Worm (Caenorhabditis elegans) whole organism, L3 larva: ENCODE data around the gene F38E9.6.

Experiments
- R02D3.7 ChIP-seq: fragments of 150-350 bp; optimal IDR thresholded peaks from 2 replicates; lab custom pipeline; 2014; ENCODE audit warnings: missing biosample characterization, missing genetic modification characterization
- ZK546.5 ChIP-seq: sonication (generic microtip); optimal IDR thresholded peaks from 2 replicates; lab custom pipeline; 2017; ENCODE audit warnings: missing biosample characterization, missing genetic modification characterization
- ama-1 ChIP-seq: fragments of 150-350 bp; optimal IDR thresholded peaks from 2 replicates; lab custom pipeline; 2018
- ceh-16 ChIP-seq: sonication (generic microtip); optimal IDR thresholded peaks from 2 replicates; lab custom pipeline; 2017; ENCODE audit warnings: missing biosample characterization, missing genetic modification characterization
- ceh-28 ChIP-seq: fragments of 150-350 bp; optimal IDR thresholded peaks from 2 replicates; lab custom pipeline; 2014; ENCODE audit warnings: missing biosample characterization, missing genetic modification reagents, missing genetic modification characterization
- ceh-9 ChIP-seq: sonication (generic microtip); optimal IDR thresholded peaks from 2 replicates; lab custom pipeline; 2018; ENCODE audit warnings: missing biosample characterization, missing genetic modification characterization
- daf-12 ChIP-seq: fragments of 150-350 bp; optimal IDR thresholded peaks from 2 replicates; lab custom pipeline; 2014; ENCODE audit warnings: missing biosample characterization, missing genetic modification reagents, missing genetic modification characterization
- egl-5 ChIP-seq: fragments of 150-350 bp; optimal IDR thresholded peaks from 2 replicates; lab custom pipeline; 2017; ENCODE audit warnings: missing biosample characterization, missing genetic modification reagents, missing genetic modification characterization, inconsistent platforms
- elt-1 ChIP-seq: fragments of 150-350 bp; optimal IDR thresholded peaks from 2 replicates; lab custom pipeline; 2014; ENCODE audit warnings: missing biosample characterization, missing genetic modification characterization
- elt-3 ChIP-seq, 3 experiments: fragments of 150-350 bp in 1 of 3; sonication (generic microtip) in 2 of 3; optimal IDR thresholded peaks; 2 replicates in 2 of 3; 4 replicates in 1 of 3; lab custom pipeline; 2014 to 2017; ENCODE audit warnings: missing biosample characterization in 3 of 3, missing genetic modification characterization in 3 of 3
- eor-1 ChIP-seq, 2 experiments: fragments of 150-350 bp; optimal IDR thresholded peaks; 2 replicates each; lab custom pipeline; 2014 to 2018; ENCODE audit warnings: missing biosample characterization in 2 of 2, missing genetic modification characterization in 2 of 2
- fkh-10 ChIP-seq: sonication (generic microtip); optimal IDR thresholded peaks from 2 replicates; lab custom pipeline; 2017; ENCODE audit warnings: missing biosample characterization, missing genetic modification reagents, missing genetic modification characterization
- hmg-11 ChIP-seq: sonication (generic microtip); optimal IDR thresholded peaks from 2 replicates; lab custom pipeline; 2016; ENCODE audit warnings: missing genetic modification characterization, missing compliant biosample characterization
- jun-1 ChIP-seq: fragments of 150-350 bp; optimal IDR thresholded peaks from 2 replicates; lab custom pipeline; 2014; ENCODE audit warnings: missing biosample characterization, missing genetic modification reagents, missing genetic modification characterization
- lin-15B ChIP-seq: fragments of 150-350 bp; optimal IDR thresholded peaks from 2 replicates; lab custom pipeline; 2014; ENCODE audit warnings: missing biosample characterization, missing genetic modification characterization
- lin-39 ChIP-seq: fragments of 150-350 bp; optimal IDR thresholded peaks from 2 replicates; lab custom pipeline; 2018; ENCODE audit warnings: missing biosample characterization, missing genetic modification reagents, missing genetic modification characterization
- lsy-12 ChIP-seq: sonication (generic microtip); optimal IDR thresholded peaks from 2 replicates; lab custom pipeline; 2016; ENCODE audit warnings: mild to moderate bottlenecking, missing genetic modification characterization, missing compliant biosample characterization
- mdl-1 ChIP-seq: fragments of 150-350 bp; optimal IDR thresholded peaks from 2 replicates; lab custom pipeline; 2014; ENCODE audit warnings: missing biosample characterization, missing genetic modification characterization
- nfya-1 ChIP-seq: sonication (generic microtip); optimal IDR thresholded peaks from 2 replicates; lab custom pipeline; 2017; ENCODE audit warnings: missing genetic modification characterization, mild to moderate bottlenecking, missing compliant biosample characterization, antibody characterized with exemption, moderate library complexity; ENCODE audit not compliant: insufficient read depth
- nhr-11 ChIP-seq: fragments of 150-350 bp; optimal IDR thresholded peaks from 2 replicates; lab custom pipeline; 2014; ENCODE audit warnings: missing biosample characterization, missing genetic modification characterization
- nhr-12 ChIP-seq: fragments of 150-350 bp; optimal IDR thresholded peaks from 2 replicates; lab custom pipeline; 2014; ENCODE audit warnings: missing biosample characterization, missing genetic modification characterization
- nhr-23 ChIP-seq: fragments of 150-350 bp; optimal IDR thresholded peaks from 2 replicates; lab custom pipeline; 2014; ENCODE audit warnings: missing biosample characterization, missing genetic modification reagents, missing genetic modification characterization
- nhr-237 ChIP-seq: fragments of 150-350 bp; optimal IDR thresholded peaks from 2 replicates; lab custom pipeline; 2014; ENCODE audit warnings: missing biosample characterization, missing genetic modification characterization
- nhr-25 ChIP-seq: sonication (generic microtip); optimal IDR thresholded peaks from 2 replicates; lab custom pipeline; 2017; ENCODE audit warnings: missing biosample characterization, missing genetic modification characterization
- nhr-28 ChIP-seq: fragments of 150-350 bp; optimal IDR thresholded peaks from 2 replicates; lab custom pipeline; 2014; ENCODE audit warnings: missing biosample characterization, missing genetic modification characterization
- nhr-43 ChIP-seq: sonication (generic microtip); optimal IDR thresholded peaks from 2 replicates; lab custom pipeline; 2016; ENCODE audit warnings: mild to moderate bottlenecking, missing genetic modification characterization, missing compliant biosample characterization; ENCODE audit not compliant: poor library complexity, severe bottlenecking
- nhr-67 ChIP-seq: fragments of 150-350 bp; optimal IDR thresholded peaks from 2 replicates; lab custom pipeline; 2014; ENCODE audit warnings: missing biosample characterization, missing genetic modification characterization
- nhr-77 ChIP-seq: fragments of 150-350 bp; optimal IDR thresholded peaks from 2 replicates; lab custom pipeline; 2014; ENCODE audit warnings: missing biosample characterization, missing genetic modification characterization
- pha-4 ChIP-seq: fragments of 150-350 bp; optimal IDR thresholded peaks from 2 replicates; lab custom pipeline; 2014; ENCODE audit warnings: missing biosample characterization, missing genetic modification reagents, missing genetic modification characterization
- pqm-1 ChIP-seq: fragments of 150-350 bp; optimal IDR thresholded peaks from 2 replicates; lab custom pipeline; 2017; ENCODE audit warnings: missing biosample characterization, missing genetic modification characterization, inconsistent platforms
- snpc-4 ChIP-seq: fragments of 150-350 bp; optimal IDR thresholded peaks from 2 replicates; lab custom pipeline; 2014; ENCODE audit warnings: missing biosample characterization, missing genetic modification characterization
- tbx-2 ChIP-seq: sonication (generic microtip); optimal IDR thresholded peaks from 2 replicates; lab custom pipeline; 2016; ENCODE audit warnings: mild to moderate bottlenecking, missing genetic modification characterization, missing compliant biosample characterization
- unc-39 ChIP-seq: sonication (generic microtip); optimal IDR thresholded peaks from 4 replicates; lab custom pipeline; 2017; ENCODE audit warnings: missing biosample characterization, missing genetic modification characterization
- unc-62 ChIP-seq: fragments of 150-350 bp; sonication (generic microtip); optimal IDR thresholded peaks from 4 replicates; lab custom pipeline; 2014; ENCODE audit warnings: missing biosample characterization, missing genetic modification reagents, missing genetic modification characterization
- ztf-11 ChIP-seq: fragments of 150-350 bp; optimal IDR thresholded peaks from 2 replicates; lab custom pipeline; 2014; ENCODE audit warnings: missing biosample characterization, missing genetic modification characterization
- ztf-4 ChIP-seq: fragments of 150-350 bp; optimal IDR thresholded peaks from 2 replicates; lab custom pipeline; 2014; ENCODE audit warnings: missing biosample characterization, missing genetic modification characterization

The F38E9.6 gene

DNA sequence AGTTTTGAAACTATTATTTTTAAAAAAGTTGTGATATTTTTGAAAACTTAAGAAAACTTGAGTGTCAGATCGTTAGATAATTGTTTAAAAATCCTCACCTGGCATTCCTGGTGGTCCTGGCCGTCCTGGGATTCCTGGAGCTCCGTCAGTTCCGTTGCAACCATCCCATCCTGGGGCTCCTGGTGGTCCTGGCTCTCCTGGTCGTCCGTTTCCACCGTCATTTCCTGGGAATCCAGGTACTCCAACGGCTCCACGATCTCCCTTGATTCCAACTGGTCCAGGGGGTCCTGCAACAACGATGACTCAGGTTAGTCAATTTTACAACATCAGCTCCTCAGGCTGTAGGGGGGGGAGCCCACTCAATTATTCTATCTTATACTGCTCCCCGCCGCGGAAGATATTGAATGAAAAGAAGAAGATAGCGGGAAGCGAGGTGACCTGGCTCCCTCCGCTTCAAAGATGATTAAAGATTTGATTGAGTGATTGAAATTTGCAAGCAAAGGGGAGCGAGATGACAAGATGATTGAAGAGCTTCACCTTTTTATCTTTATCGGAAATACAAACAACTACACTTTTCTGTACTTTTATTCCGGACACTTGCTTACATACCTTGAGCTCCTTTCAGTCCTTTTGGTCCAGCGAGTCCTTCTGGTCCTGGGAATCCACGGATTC, 44.4 kb upstream of the F38E9.6 start:
- TF ChIP-seq nhr-67 (tag; lab: Kevin White, UChicago): no peak
- no peak for TF ChIP-seq nhr-25
- TF ChIP-seq nhr-11 (tag; lab: Kevin White, UChicago): no peak
- no peak for TF ChIP-seq pqm-1 (tag; lab: Kevin White, UChicago)
- TF ChIP-seq pha-4 (tag; lab: Kevin White, UChicago): no peak
- no peak for TF ChIP-seq hmg-11 (tag; lab: Kevin White, UChicago)
- TF ChIP-seq ceh-9 (tag; lab: Kevin White, UChicago): no peak

DNA sequence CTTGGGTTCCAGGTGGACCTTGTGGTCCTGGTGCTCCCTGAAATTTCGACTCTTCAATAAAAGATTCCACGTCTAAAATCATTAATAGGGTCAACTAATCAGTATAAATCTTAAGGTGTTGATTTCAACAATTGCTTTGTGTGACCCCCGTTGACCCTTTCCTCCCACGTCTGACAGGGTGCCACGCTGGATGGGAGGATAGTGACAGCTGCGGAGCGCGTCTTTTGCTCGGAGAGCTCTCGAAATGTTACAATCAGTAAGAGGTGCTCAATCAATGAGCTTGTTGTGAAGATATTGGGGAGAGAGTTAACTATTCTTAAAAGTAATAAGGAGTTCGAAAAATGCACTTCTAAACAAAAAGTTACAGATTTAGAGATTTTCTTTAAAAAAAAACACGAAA, 43.9 kb upstream of the F38E9.6 start:
- TF ChIP-seq pha-4 (tag; lab: Kevin White, UChicago) (no peak), eor-1 (tag; optimal IDR thresholded peaks at IDR 0.05; lab: Kevin White, UChicago) (no peak), nhr-28 (tag; lab: Kevin White, UChicago) (no peak), nhr-43 (tag; lab: Kevin White, UChicago) (no peak), lin-39 (tag; lab: Kevin White, UChicago) (no peak), snpc-4 (tag; lab: Kevin White, UChicago) (no peak), nfya-1 (no peak), elt-1 (tag; lab: Kevin White, UChicago) (no peak), ztf-4 (tag; lab: Kevin White, UChicago) (no peak), unc-39 (tag; lab: Kevin White, UChicago) (no peak), ceh-28 (tag; lab: Kevin White, UChicago) (no peak), nhr-67 (tag; lab: Kevin White, UChicago) (no peak), ztf-11 (tag; lab: Kevin White, UChicago) (no peak), tbx-2 (tag; lab: Kevin White, UChicago) (no peak), egl-5 (no peak), nhr-23 (tag; lab: Kevin White, UChicago) (no peak), fkh-10 (GFP tag; lab: Kevin White, UChicago) (no peak), lin-15B (tag; lab: Kevin White, UChicago) (no peak), nhr-25 (no peak)

DNA sequence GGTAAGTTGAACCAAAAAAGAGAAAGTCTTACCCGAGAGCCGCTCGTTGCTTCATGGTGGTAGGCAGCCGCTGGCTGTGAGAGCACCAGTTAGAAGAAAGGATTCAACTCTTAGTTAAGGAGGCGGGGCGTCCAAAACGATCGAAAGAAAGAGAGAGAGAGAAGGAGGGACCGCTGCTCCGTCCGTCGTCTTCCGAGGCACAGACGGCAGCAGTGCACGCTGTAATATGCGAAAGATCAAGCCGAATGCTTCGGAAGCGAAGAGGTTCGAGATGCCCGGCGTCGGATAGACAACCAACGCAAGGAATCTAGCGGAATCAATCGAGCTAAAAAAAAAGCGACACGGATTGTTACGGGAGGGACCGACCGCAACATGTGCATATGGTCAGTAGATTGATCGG, 43.0 kb upstream of the F38E9.6 start, which contains the start of gene let-2:
TSS of gene let-2 (minus strand) at position 68 of the 400 bp plus-strand sequence.
- TF ChIP-seq ZK546.5 (tag; lab: Kevin White, UChicago) (no peak), jun-1 (tag; lab: Kevin White, UChicago) (no peak), ama-1 (lab: Kevin White, UChicago) (no peak), ztf-11 (tag; lab: Kevin White, UChicago) (no peak), nhr-237 (tag; lab: Kevin White, UChicago) (no peak), unc-62 (no peak), ceh-28 (tag; lab: Kevin White, UChicago) (no peak), nhr-25 (no peak), R02D3.7 (tag; lab: Kevin White, UChicago) (no peak), unc-39 (tag; lab: Kevin White, UChicago) (no peak), fkh-10 (GFP tag; lab: Kevin White, UChicago) (no peak), lsy-12 (tag; lab: Kevin White, UChicago) (no peak), daf-12 (tag; lab: Kevin White, UChicago) (no peak), mdl-1 (tag; lab: Kevin White, UChicago) (no peak), nhr-67 (tag; lab: Kevin White, UChicago) (no peak)

ce11 chrX:16389973-16390372, 42.3 kb upstream of the F38E9.6 start:
- TF ChIP-seq lin-39 (tag; lab: Kevin White, UChicago) (no peak), ama-1 (lab: Kevin White, UChicago) (no peak), egl-5 (no peak), nfya-1 (no peak), elt-3 (tag; optimal IDR thresholded peaks at IDR 0.05; lab: Kevin White, UChicago) (no peak), tbx-2 (tag; lab: Kevin White, UChicago) (no peak), lin-15B (tag; lab: Kevin White, UChicago) (no peak), nhr-77 (no peak), elt-1 (tag; lab: Kevin White, UChicago) (no peak), eor-1 (tag; optimal IDR thresholded peaks at IDR 0.05; lab: Kevin White, UChicago) (no peak), mdl-1 (tag; lab: Kevin White, UChicago) (no peak), ceh-16 (no peak), ceh-9 (tag; lab: Kevin White, UChicago) (no peak), nhr-12 (no peak), nhr-28 (tag; lab: Kevin White, UChicago) (no peak), nhr-11 (tag; lab: Kevin White, UChicago) (no peak), ztf-11 (tag; lab: Kevin White, UChicago) (no peak)
- TF ChIP-seq, all 47 proteins: peak for 0
